Fruit fly (Drosophila melanogaster) whole organism: ENCODE results near the gene CG8833.

Experiments
- CG8478 ChIP-seq: fragments of >200 bp; optimal IDR thresholded peaks from 2 replicates; lab custom pipeline; 2018; ENCODE audit warnings: inconsistent platforms
- Dll ChIP-seq: fragments of >200 bp; optimal IDR thresholded peaks from 2 replicates; lab custom pipeline; 2017
- EcR ChIP-seq, 2 experiments: fragments of >200 bp; optimal IDR thresholded peaks; 2 replicates each; lab custom pipeline; 2017; ENCODE audit warnings: missing biosample characterization in 2 of 2, missing genetic modification characterization in 2 of 2, missing genetic modification reagents in 2 of 2
- pan ChIP-seq: fragments of >200 bp; optimal IDR thresholded peaks from 2 replicates; lab custom pipeline; 2017
- psq ChIP-seq: fragments of >200 bp; optimal IDR thresholded peaks from 2 replicates; lab custom pipeline; 2017
- usp ChIP-seq: fragments of >200 bp; optimal IDR thresholded peaks from 2 replicates; lab custom pipeline; 2017; ENCODE audit warnings: missing biosample characterization, missing genetic modification characterization, mixed read lengths

CG8833 gene

dm6 chr3L:13928769-13929594, at the start of gene CG8833, which contains the start of gene DCTN1-p150:
CG8833 (minus strand) TSS chr3L:13929000.
DCTN1-p150 (plus strand) TSS chr3L:13929387.
- TF ChIP-seq EcR (GFP tag; optimal IDR thresholded peaks at IDR 0.05; lab: Kevin White, UChicago), result no peak
- no peak for TF ChIP-seq CG8478 (lab: Kevin White, UChicago)
- TF ChIP-seq psq (lab: Kevin White, UChicago), result no peak
- no peak for TF ChIP-seq Dll (lab: Kevin White, UChicago)
- no peak for TF ChIP-seq pan
- no peak for TF ChIP-seq usp (GFP tag; lab: Kevin White, UChicago)

dm6 chr3L:13973377-13974111, 44.7 kb upstream of the CG8833 start, which contains the start of the genes CG13738 and Hsc70-1:
CG13738 (minus strand) TSS chr3L:13973477.
Hsc70-1 (plus strand) TSS chr3L:13974061.
- no peak for TF ChIP-seq pan
- TF ChIP-seq EcR (GFP tag; optimal IDR thresholded peaks at IDR 0.05; lab: Kevin White, UChicago), result no peak
- TF ChIP-seq psq (lab: Kevin White, UChicago), result no peak
- TF ChIP-seq usp (GFP tag; lab: Kevin White, UChicago), result no peak
- TF ChIP-seq Dll (lab: Kevin White, UChicago), result no peak
- no peak for TF ChIP-seq CG8478 (lab: Kevin White, UChicago)

dm6 chr3L:13965502-13965843, 36.7 kb upstream of the CG8833 start:
- no peak for TF ChIP-seq usp (GFP tag; lab: Kevin White, UChicago)

- TF ChIP-seq psq (lab: Kevin White, UChicago), result no peak
- no peak for TF ChIP-seq pan
- no peak for TF ChIP-seq Dll (lab: Kevin White, UChicago)
- TF ChIP-seq CG8478 (lab: Kevin White, UChicago), result no peak
- TF ChIP-seq usp (GFP tag; lab: Kevin White, UChicago), result no peak
- TF ChIP-seq EcR (GFP tag; optimal IDR thresholded peaks at IDR 0.05; lab: Kevin White, UChicago), result no peak
Observed at dm6 chr3L:13964635-13965501, 36.1 kb upstream of the CG8833 start, which contains the start of the genes Meics, Nxf3 and ssp2. Meics (minus strand) TSS chr3L:13964702. Nxf3 (plus strand) TSS chr3L:13965203. ssp2 (plus strand) TSS chr3L:13965203.

dm6 chr3L:13957789-13958188, 29.0 kb upstream of the CG8833 start:
- no peak for TF ChIP-seq psq (lab: Kevin White, UChicago)
- TF ChIP-seq EcR (GFP tag; optimal IDR thresholded peaks at IDR 0.05; lab: Kevin White, UChicago), result no peak
- TF ChIP-seq usp (GFP tag; lab: Kevin White, UChicago), result no peak
- TF ChIP-seq CG8478 (lab: Kevin White, UChicago), result no peak
- TF ChIP-seq pan, result no peak
- TF ChIP-seq Dll (lab: Kevin White, UChicago), result no peak

dm6 chr3L:13957212-13957668, 28.4 kb upstream of the CG8833 start:
- no peak for TF ChIP-seq psq (lab: Kevin White, UChicago)
- no peak for TF ChIP-seq usp (GFP tag; lab: Kevin White, UChicago)
- TF ChIP-seq CG8478 (lab: Kevin White, UChicago), result no peak
- TF ChIP-seq EcR (GFP tag; optimal IDR thresholded peaks at IDR 0.05; lab: Kevin White, UChicago), result no peak
- TF ChIP-seq pan, result no peak
- no peak for TF ChIP-seq Dll (lab: Kevin White, UChicago)

dm6 chr3L:13956667-13957066, 27.9 kb upstream of the CG8833 start:
- TF ChIP-seq EcR (GFP tag; optimal IDR thresholded peaks at IDR 0.05; lab: Kevin White, UChicago) (no peak), usp (GFP tag; lab: Kevin White, UChicago) (no peak), CG8478 (lab: Kevin White, UChicago) (no peak)

dm6 chr3L:13952484-13953048, 23.8 kb upstream of the CG8833 start:
- TF ChIP-seq usp (GFP tag; lab: Kevin White, UChicago) (no peak), Dll (lab: Kevin White, UChicago) (no peak), CG8478 (lab: Kevin White, UChicago) (no peak), psq (lab: Kevin White, UChicago) (no peak), EcR (GFP tag; optimal IDR thresholded peaks at IDR 0.05; lab: Kevin White, UChicago) (no peak), pan (no peak)

- TF ChIP-seq usp (GFP tag; lab: Kevin White, UChicago) (no peak), CG8478 (lab: Kevin White, UChicago) (no peak), Dll (lab: Kevin White, UChicago) (no peak), EcR (GFP tag; optimal IDR thresholded peaks at IDR 0.05; lab: Kevin White, UChicago) (no peak), pan (no peak), psq (lab: Kevin White, UChicago) (no peak)
Observed at dm6 chr3L:13951564-13951963, 22.8 kb upstream of the CG8833 start.

- no peak for TF ChIP-seq psq (lab: Kevin White, UChicago)
- no peak for TF ChIP-seq EcR (GFP tag; optimal IDR thresholded peaks at IDR 0.05; lab: Kevin White, UChicago)
- TF ChIP-seq pan, result no peak
- TF ChIP-seq Dll (lab: Kevin White, UChicago), result no peak
- no peak for TF ChIP-seq CG8478 (lab: Kevin White, UChicago)
- TF ChIP-seq usp (GFP tag; lab: Kevin White, UChicago), result no peak
Observed at dm6 chr3L:13949440-13950066, 20.8 kb upstream of the CG8833 start.
